Fruit fly (Drosophila melanogaster) whole organism, embryonic: Measurements from ENCODE around the gene CG8301.

Experiments used
- ATbp ChIP-seq: fragments of 200-800 bp; sonication (Bioruptor generic); optimal IDR thresholded peaks from 2 replicates; lab custom pipeline; 2017; ENCODE audit warnings: missing biosample characterization, mild to moderate bottlenecking, missing genetic modification characterization, missing genetic modification reagents
- Antp ChIP-seq: fragments of 200-800 bp; sonication (Bioruptor generic); optimal IDR thresholded peaks from 3 replicates; lab custom pipeline; 2016; ENCODE audit warnings: missing biosample characterization, missing genetic modification characterization
- B-H2 ChIP-seq: fragments of 200-800 bp; sonication (Bioruptor generic); optimal IDR thresholded peaks from 2 replicates; lab custom pipeline; 2018; ENCODE audit warnings: missing biosample characterization, mild to moderate bottlenecking, missing genetic modification characterization
- CG10267 ChIP-seq: fragments of 200-800 bp; sonication (Bioruptor generic); optimal IDR thresholded peaks from 2 replicates; lab custom pipeline; 2018; ENCODE audit warnings: missing biosample characterization, mild to moderate bottlenecking, missing genetic modification characterization, moderate library complexity
- CG10959 ChIP-seq: fragments of 200-800 bp; sonication (Bioruptor generic); IDR thresholded peaks from 2 replicates; pipeline ENCODE4 v1.3.6; 2022; ENCODE audit warnings: missing biosample characterization, missing genetic modification characterization
- CG13296 ChIP-seq: fragments of 200-800 bp; sonication (Bioruptor generic); optimal IDR thresholded peaks from 3 replicates; lab custom pipeline; 2018; ENCODE audit warnings: missing biosample characterization, mild to moderate bottlenecking, missing genetic modification characterization
- CG13894 ChIP-seq: fragments of 200-800 bp; sonication (Bioruptor generic); optimal IDR thresholded peaks from 3 replicates; lab custom pipeline; 2018; ENCODE audit warnings: missing biosample characterization, mild to moderate bottlenecking, missing genetic modification characterization, moderate library complexity
- CG14965 ChIP-seq: fragments of 200-800 bp; sonication (Bioruptor generic); optimal IDR thresholded peaks from 2 replicates; lab custom pipeline; 2016; ENCODE audit warnings: missing biosample characterization, missing genetic modification characterization, borderline replicate concordance
- CG17829 ChIP-seq: fragments of 200-800 bp; optimal IDR thresholded peaks from 2 replicates; lab custom pipeline; 2019; ENCODE audit warnings: missing biosample characterization, mild to moderate bottlenecking, missing genetic modification characterization, moderate library complexity
- CG30020 ChIP-seq: fragments of 200-800 bp; optimal IDR thresholded peaks from 2 replicates; lab custom pipeline; 2019; ENCODE audit warnings: missing biosample characterization, mild to moderate bottlenecking, missing genetic modification characterization, moderate library complexity
- CG34376 ChIP-seq: fragments of 200-800 bp; sonication (Bioruptor generic); optimal IDR thresholded peaks from 2 replicates; lab custom pipeline; 2018; ENCODE audit warnings: missing biosample characterization, mild to moderate bottlenecking, missing genetic modification characterization
- CG3847 ChIP-seq: fragments of 200-800 bp; sonication (Bioruptor generic); IDR thresholded peaks from 2 replicates; pipeline ENCODE4 v1.3.6; 2022; ENCODE audit warnings: missing biosample characterization, missing genetic modification characterization
- CG3995 ChIP-seq: fragments of 200-800 bp; sonication (Bioruptor generic); optimal IDR thresholded peaks from 3 replicates; lab custom pipeline; 2016; ENCODE audit warnings: missing biosample characterization, missing genetic modification characterization
- CG4404 ChIP-seq: fragments of 200-800 bp; sonication (Bioruptor generic); IDR thresholded peaks from 2 replicates; pipeline ENCODE4 v1.3.6; 2022; ENCODE audit warnings: missing biosample characterization, missing genetic modification characterization
- CG7963 ChIP-seq: fragments of 200-800 bp; sonication (Bioruptor generic); IDR thresholded peaks from 3 replicates; pipeline ENCODE4 v1.3.6; 2022; ENCODE audit warnings: missing biosample characterization, missing genetic modification characterization; ENCODE audit not compliant: partially characterized antibody
- CG9932 ChIP-seq: fragments of 200-800 bp; sonication (Bioruptor generic); IDR thresholded peaks from 2 replicates; pipeline ENCODE4 v1.3.6; 2022; ENCODE audit warnings: missing biosample characterization, missing genetic modification characterization
- Dref ChIP-seq: fragments of 200-800 bp; sonication (Bioruptor generic); IDR thresholded peaks from 2 replicates; pipeline ENCODE4 v1.3.6; 2022; ENCODE audit warnings: missing biosample characterization, missing genetic modification characterization
- Fer1 ChIP-seq: fragments of 200-800 bp; sonication (Bioruptor generic); optimal IDR thresholded peaks from 2 replicates; lab custom pipeline; 2017; ENCODE audit warnings: missing biosample characterization, mild to moderate bottlenecking, missing genetic modification characterization
- HLH54F ChIP-seq: fragments of 200-800 bp; sonication (Bioruptor generic); optimal IDR thresholded peaks from 3 replicates; lab custom pipeline; 2016; ENCODE audit warnings: missing biosample characterization, missing genetic modification characterization
- Hand ChIP-seq: fragments of 200-800 bp; sonication (Bioruptor generic); optimal IDR thresholded peaks from 2 replicates; lab custom pipeline; 2017; ENCODE audit warnings: mild to moderate bottlenecking, missing biosample characterization, missing genetic modification reagents, missing genetic modification characterization
- Myb ChIP-seq: fragments of 200-800 bp; sonication (Bioruptor generic); optimal IDR thresholded peaks from 2 replicates; lab custom pipeline; 2016; ENCODE audit warnings: missing biosample characterization, missing genetic modification characterization
- Nf-YB ChIP-seq: fragments of 200-800 bp; sonication (Bioruptor generic); optimal IDR thresholded peaks from 3 replicates; lab custom pipeline; 2019; ENCODE audit warnings: missing biosample characterization, mild to moderate bottlenecking, missing genetic modification characterization, moderate library complexity
- PHDP ChIP-seq: fragments of 200-800 bp; sonication (Bioruptor generic); optimal IDR thresholded peaks from 3 replicates; lab custom pipeline; 2018; ENCODE audit warnings: missing biosample characterization, mild to moderate bottlenecking, missing genetic modification characterization, moderate library complexity
- Scr ChIP-seq: fragments of 200-800 bp; sonication (Bioruptor generic); IDR thresholded peaks from 2 replicates; pipeline ENCODE4 v1.3.6; 2022; ENCODE audit warnings: missing biosample characterization, missing genetic modification characterization; ENCODE audit not compliant: partially characterized antibody
- Six4 ChIP-seq: fragments of 200-800 bp; sonication (Bioruptor generic); optimal IDR thresholded peaks from 2 replicates; lab custom pipeline; 2016; ENCODE audit warnings: missing biosample characterization, missing genetic modification characterization
- Trl ChIP-seq, 3 experiments: fragments of >200 bp in 2 of 3; fragments of 200-800 bp in 1 of 3; sonication (Bioruptor generic) in 1 of 3; optimal IDR thresholded peaks; 2 replicates in 1 of 3; 3 replicates in 2 of 3; lab custom pipeline; 2016 to 2017; ENCODE audit warnings: missing biosample characterization in 1 of 3, missing genetic modification characterization in 1 of 3
- Usf ChIP-seq: fragments of 200-800 bp; sonication (Bioruptor generic); optimal IDR thresholded peaks from 2 replicates; lab custom pipeline; 2017; ENCODE audit warnings: missing genotype, missing biosample characterization, missing genetic modification characterization
- Xbp1 ChIP-seq: fragments of 200-800 bp; sonication (Bioruptor generic); optimal IDR thresholded peaks from 3 replicates; lab custom pipeline; 2016; ENCODE audit warnings: missing biosample characterization, mild to moderate bottlenecking, missing genetic modification characterization
- bigmax ChIP-seq: fragments of 200-800 bp; sonication (Bioruptor generic); optimal IDR thresholded peaks from 2 replicates; lab custom pipeline; 2018; ENCODE audit warnings: missing biosample characterization, mild to moderate bottlenecking, missing genetic modification characterization
- chm ChIP-seq: fragments of 200-800 bp; sonication (Bioruptor generic); IDR thresholded peaks from 2 replicates; pipeline ENCODE4 v1.3.6; 2022; ENCODE audit warnings: missing biosample characterization, missing genetic modification characterization
- croc ChIP-seq: fragments of 200-800 bp; sonication (Bioruptor generic); conservative IDR thresholded peaks from 3 replicates; pipeline ENCODE4 v1.3.6; 2022; ENCODE audit warnings: missing biosample characterization, missing genetic modification characterization
- danr ChIP-seq: fragments of 200-800 bp; sonication (Bioruptor generic); IDR thresholded peaks from 2 replicates; pipeline ENCODE4 v1.3.6; 2022; ENCODE audit warnings: missing biosample characterization, missing genetic modification characterization
- disco-r ChIP-seq: fragments of 200-800 bp; sonication (Bioruptor generic); optimal IDR thresholded peaks from 2 replicates; lab custom pipeline; 2016; ENCODE audit warnings: missing biosample characterization, missing genetic modification characterization
- dysf ChIP-seq: fragments of 200-800 bp; sonication (Bioruptor generic); IDR thresholded peaks from 3 replicates; pipeline ENCODE4 v1.3.6; 2022; ENCODE audit warnings: missing biosample characterization, missing genetic modification characterization
- hbn ChIP-seq: fragments of 200-800 bp; sonication (Bioruptor generic); IDR thresholded peaks from 2 replicates; pipeline ENCODE4 v1.3.6; 2022; ENCODE audit warnings: missing biosample characterization, missing genetic modification characterization; ENCODE audit not compliant: partially characterized antibody
- hth ChIP-seq: fragments of >200 bp; optimal IDR thresholded peaks from 2 replicates; lab custom pipeline; 2017; ENCODE audit warnings: inconsistent platforms
- jigr1 ChIP-seq: fragments of 200-800 bp; sonication (Bioruptor generic); IDR thresholded peaks from 3 replicates; pipeline ENCODE4 v1.3.6; 2022; ENCODE audit warnings: missing biosample characterization, missing genetic modification characterization
- p53 ChIP-seq: fragments of 200-800 bp; sonication (Bioruptor generic); optimal IDR thresholded peaks from 2 replicates; lab custom pipeline; 2016; ENCODE audit warnings: missing biosample characterization, missing genetic modification characterization
- repo ChIP-seq: fragments of 200-800 bp; sonication (Bioruptor generic); optimal IDR thresholded peaks from 2 replicates; lab custom pipeline; 2016; ENCODE audit warnings: missing biosample characterization, missing genetic modification characterization
- sug ChIP-seq: fragments of 200-800 bp; optimal IDR thresholded peaks from 2 replicates; lab custom pipeline; 2019; ENCODE audit warnings: missing biosample characterization, mild to moderate bottlenecking, missing genetic modification characterization, moderate library complexity
- tio ChIP-seq: fragments of 200-800 bp; sonication (Bioruptor generic); optimal IDR thresholded peaks from 2 replicates; lab custom pipeline; 2017; ENCODE audit warnings: missing biosample characterization, missing genetic modification characterization, inconsistent platforms
- zen2 ChIP-seq: fragments of 200-800 bp; sonication (Bioruptor generic); IDR thresholded peaks from 3 replicates; pipeline ENCODE4 v1.3.6; 2022; ENCODE audit warnings: missing biosample characterization, missing genetic modification characterization; ENCODE audit not compliant: partially characterized antibody

Gene CG8301

dm6 chr3R:9555334-9555974 is 25.7 kb upstream of the CG8301 start, which contains the start of the genes CG9386 and BckdhA (continued):
- TF ChIP-seq Usf (no peak), CG3995 (GFP tag; lab: Kevin White, UChicago) (peak; percentile 89), Scr (GFP tag; lab: Robert Waterston, UW) (peak; percentile 81), CG10959 (GFP tag; lab: Robert Waterston, UW) (no peak), p53 (GFP tag; lab: Kevin White, UChicago) (no peak), Fer1 (peak; percentile 42), Antp (GFP tag; lab: Kevin White, UChicago) (peak; percentile 51), CG17829 (peak; percentile 45), Xbp1 (peak; percentile 69), hbn (GFP tag; lab: Robert Waterston, UW) (peak; percentile 71), croc (GFP tag; lab: Robert Waterston, UW) (no peak), CG7963 (no peak), Hand (no peak), hth (lab: Kevin White, UChicago) (no peak), CG13894 (tag; lab: Kevin White, UChicago) (peak; percentile 63), PHDP (tag; lab: Kevin White, UChicago) (peak; percentile 31), bigmax (GFP tag; lab: Kevin White, UChicago) (no peak), CG14965 (GFP tag; lab: Kevin White, UChicago) (no peak), ATbp (GFP tag; lab: Kevin White, UChicago) (no peak), HLH54F (GFP tag; lab: Kevin White, UChicago) (peak; percentile 60), sug (peak; percentile 60), chm (GFP tag; lab: Robert Waterston, UW) (no peak), repo (no peak), CG4404 (GFP tag; lab: Robert Waterston, UW) (no peak), CG30020 (peak; percentile 26), disco-r (GFP tag; lab: Kevin White, UChicago) (no peak), tio (GFP tag; lab: Kevin White, UChicago) (no peak), CG34376 (peak; percentile 46), Nf-YB (GFP tag; lab: Kevin White, UChicago) (peak; percentile 0), Myb (GFP tag; lab: Kevin White, UChicago) (peak; percentile 29), Dref (GFP tag; lab: Robert Waterston, UW) (peak; percentile 70), danr (GFP tag; lab: Robert Waterston, UW) (no peak), jigr1 (GFP tag; lab: Robert Waterston, UW) (no peak), CG13296 (GFP tag; lab: Kevin White, UChicago) (peak; percentile 59), CG10267 (peak; percentile 57), CG9932 (GFP tag; lab: Robert Waterston, UW) (peak; percentile 80), Six4 (GFP tag; lab: Kevin White, UChicago) (no peak), zen2 (GFP tag; lab: Robert Waterston, UW) (peak; percentile 44; the same call in 1 of the 3 replicates), B-H2 (GFP tag; lab: Kevin White, UChicago) (peak; percentile 45), CG3847 (no peak), Trl (optimal IDR thresholded peaks at IDR 0.05; lab: Kevin White, UChicago) (no peak), Trl (GFP tag; optimal IDR thresholded peaks at IDR 0.05; lab: Kevin White, UChicago) (peak; percentile 52), dysf (GFP tag; lab: Robert Waterston, UW) (0 out of 3 replicates have a peak, but pooled peaks have one; percentile 32)
